Fruit fly (Drosophila melanogaster) whole organism, embryonic: Measurements from ENCODE around the gene CG7304.

Experiments
- Atf-2 ChIP-seq: fragments of 200-800 bp; sonication (Bioruptor generic); optimal IDR thresholded peaks from 2 replicates; lab custom pipeline; 2016; ENCODE audit warnings: missing biosample characterization, missing genetic modification characterization
- Atf6 ChIP-seq: fragments of 200-800 bp; sonication (Bioruptor generic); IDR thresholded peaks from 2 replicates; pipeline ENCODE4 v1.3.6; 2022; ENCODE audit warnings: missing biosample characterization, missing genetic modification characterization
- CG10209 ChIP-seq: fragments of 200-800 bp; sonication (Bioruptor generic); optimal IDR thresholded peaks from 3 replicates; lab custom pipeline; 2017; ENCODE audit warnings: missing biosample characterization, mild to moderate bottlenecking, missing genetic modification characterization, missing genetic modification reagents
- CG11247 ChIP-seq: fragments of 200-800 bp; sonication (Bioruptor generic); IDR thresholded peaks from 2 replicates; pipeline ENCODE4 v1.3.6; 2022; ENCODE audit warnings: missing biosample characterization, missing genetic modification characterization
- CG11723 ChIP-seq: fragments of 200-800 bp; sonication (Bioruptor generic); optimal IDR thresholded peaks from 2 replicates; lab custom pipeline; 2017; ENCODE audit warnings: missing biosample characterization, mild to moderate bottlenecking, missing genetic modification characterization
- CG12071 ChIP-seq: fragments of 200-800 bp; sonication (Bioruptor generic); optimal IDR thresholded peaks from 3 replicates; lab custom pipeline; 2018; ENCODE audit warnings: missing biosample characterization, mild to moderate bottlenecking, missing genetic modification characterization
- CG13296 ChIP-seq: fragments of 200-800 bp; sonication (Bioruptor generic); optimal IDR thresholded peaks from 3 replicates; lab custom pipeline; 2018; ENCODE audit warnings: missing biosample characterization, mild to moderate bottlenecking, missing genetic modification characterization
- CG14014 ChIP-seq: fragments of 200-800 bp; sonication (Bioruptor generic); IDR thresholded peaks from 2 replicates; pipeline ENCODE4 v1.3.6; 2022; ENCODE audit warnings: missing biosample characterization, missing genetic modification characterization
- CG16779 ChIP-seq: fragments of 200-800 bp; sonication (Bioruptor generic); IDR thresholded peaks from 2 replicates; pipeline ENCODE4 v1.3.6; 2022; ENCODE audit warnings: missing biosample characterization, missing genetic modification characterization
- CG17361 ChIP-seq: fragments of 200-800 bp; sonication (Bioruptor generic); IDR thresholded peaks from 3 replicates; pipeline ENCODE4 v1.3.6; 2022; ENCODE audit warnings: missing biosample characterization, missing genetic modification characterization
- CG17912 ChIP-seq: fragments of 200-800 bp; sonication (Bioruptor generic); optimal IDR thresholded peaks from 2 replicates; lab custom pipeline; 2018; ENCODE audit warnings: missing biosample characterization, mild to moderate bottlenecking, missing genetic modification characterization
- CG2120 ChIP-seq: fragments of 200-800 bp; sonication (Bioruptor generic); optimal IDR thresholded peaks from 3 replicates; lab custom pipeline; 2016; ENCODE audit warnings: missing biosample characterization, missing genetic modification characterization
- CG3407 ChIP-seq: fragments of 200-800 bp; sonication (Bioruptor generic); optimal IDR thresholded peaks from 2 replicates; lab custom pipeline; 2018; ENCODE audit warnings: missing biosample characterization, mild to moderate bottlenecking, missing genetic modification characterization
- CG6791 ChIP-seq: fragments of 200-800 bp; sonication (Bioruptor generic); IDR thresholded peaks from 3 replicates; pipeline ENCODE4 v1.3.6; 2022; ENCODE audit warnings: missing biosample characterization, missing genetic modification characterization; ENCODE audit not compliant: partially characterized antibody
- CG8359 ChIP-seq: fragments of 200-800 bp; sonication (Bioruptor generic); optimal IDR thresholded peaks from 2 replicates; lab custom pipeline; 2017; ENCODE audit warnings: missing biosample characterization, mild to moderate bottlenecking, missing genetic modification characterization, borderline replicate concordance
- CG8478 ChIP-seq: fragments of >200 bp; optimal IDR thresholded peaks from 2 replicates; lab custom pipeline; 2018
- CHES-1-like ChIP-seq: fragments of 200-800 bp; sonication (Bioruptor generic); optimal IDR thresholded peaks from 2 replicates; lab custom pipeline; 2016; ENCODE audit warnings: missing biosample characterization, missing genetic modification characterization
- D19A ChIP-seq: fragments of 200-800 bp; optimal IDR thresholded peaks from 3 replicates; lab custom pipeline; 2019; ENCODE audit warnings: missing biosample characterization, mild to moderate bottlenecking, missing genetic modification characterization, moderate library complexity
- Dip2 ChIP-seq: fragments of 200-800 bp; sonication (Bioruptor generic); IDR thresholded peaks from 2 replicates; pipeline ENCODE4 v1.3.6; 2022; ENCODE audit warnings: missing biosample characterization, missing genetic modification characterization
- ERR ChIP-seq: fragments of 200-800 bp; sonication (Bioruptor generic); optimal IDR thresholded peaks from 2 replicates; lab custom pipeline; 2016; ENCODE audit warnings: missing biosample characterization, missing genetic modification characterization
- GATAe ChIP-seq: fragments of 200-800 bp; sonication (Bioruptor generic); conservative IDR thresholded peaks from 2 replicates; pipeline ENCODE4 v1.3.6; 2022; ENCODE audit warnings: missing biosample characterization, missing genetic modification characterization
- Gsc ChIP-seq: fragments of 200-800 bp; sonication (Bioruptor generic); IDR thresholded peaks from 2 replicates; pipeline ENCODE4 v1.3.6; 2022; ENCODE audit warnings: missing biosample characterization, missing genetic modification characterization
- HHEX ChIP-seq: fragments of 200-800 bp; sonication (Bioruptor generic); optimal IDR thresholded peaks from 3 replicates; lab custom pipeline; 2017; ENCODE audit warnings: missing biosample characterization, mild to moderate bottlenecking, missing genetic modification characterization, missing genetic modification reagents
- HLH4C ChIP-seq: fragments of 200-800 bp; sonication (Bioruptor generic); IDR thresholded peaks from 3 replicates; pipeline ENCODE4 v1.3.6; 2022; ENCODE audit warnings: missing biosample characterization, missing genetic modification characterization; ENCODE audit not compliant: partially characterized antibody
- Hmr ChIP-seq: fragments of 200-800 bp; sonication (Bioruptor generic); optimal IDR thresholded peaks from 3 replicates; lab custom pipeline; 2017; ENCODE audit warnings: mild to moderate bottlenecking, missing biosample characterization, missing genetic modification reagents, missing genetic modification characterization
- Hr3 ChIP-seq: fragments of 200-800 bp; sonication (Bioruptor generic); optimal IDR thresholded peaks from 3 replicates; lab custom pipeline; 2016; ENCODE audit warnings: missing biosample characterization, missing genetic modification characterization
- Med ChIP-seq: fragments of 200-800 bp; sonication (Bioruptor generic); peaks from one replicate; lab custom pipeline; 2016; ENCODE audit warnings: missing biosample characterization, missing genetic modification characterization, mild to moderate bottlenecking, inconsistent platforms, moderate library complexity
- Meics ChIP-seq: fragments of 200-800 bp; sonication (Bioruptor generic); optimal IDR thresholded peaks from 2 replicates; lab custom pipeline; 2017; ENCODE audit warnings: missing biosample characterization, mild to moderate bottlenecking, missing genetic modification characterization
- Sox102F ChIP-seq: fragments of 200-800 bp; sonication (Bioruptor generic); optimal IDR thresholded peaks from 2 replicates; lab custom pipeline; 2018; ENCODE audit warnings: missing biosample characterization, mild to moderate bottlenecking, missing genetic modification characterization, moderate library complexity
- Trl ChIP-seq, 3 experiments: fragments of >200 bp in 2 of 3; fragments of 200-800 bp in 1 of 3; sonication (Bioruptor generic) in 1 of 3; optimal IDR thresholded peaks; 2 replicates in 1 of 3; 3 replicates in 2 of 3; lab custom pipeline; 2016 to 2017; ENCODE audit warnings: missing biosample characterization in 1 of 3, missing genetic modification characterization in 1 of 3
- al ChIP-seq: fragments of 200-800 bp; sonication (Bioruptor generic); IDR thresholded peaks from 2 replicates; pipeline ENCODE4 v1.3.6; 2022; ENCODE audit warnings: missing biosample characterization, missing genetic modification characterization
- ara ChIP-seq: fragments of 200-800 bp; sonication (Bioruptor generic); IDR thresholded peaks from 2 replicates; pipeline ENCODE4 v1.3.6; 2022; ENCODE audit warnings: missing biosample characterization, missing genetic modification characterization
- bab2 ChIP-seq: fragments of 200-800 bp; sonication (Bioruptor generic); optimal IDR thresholded peaks from 2 replicates; lab custom pipeline; 2016; ENCODE audit warnings: missing biosample characterization, missing genetic modification characterization
- cato ChIP-seq: fragments of 200-800 bp; sonication (Bioruptor generic); optimal IDR thresholded peaks from 2 replicates; lab custom pipeline; 2016; ENCODE audit warnings: missing biosample characterization, missing genetic modification characterization, borderline replicate concordance
- caup ChIP-seq: fragments of 200-800 bp; sonication (Bioruptor generic); optimal IDR thresholded peaks from 3 replicates; lab custom pipeline; 2017; ENCODE audit warnings: missing biosample characterization, mild to moderate bottlenecking, missing genetic modification characterization, moderate library complexity; ENCODE audit not compliant: severe bottlenecking
- ci ChIP-seq: fragments of 200-800 bp; sonication (Bioruptor generic); IDR thresholded peaks from 3 replicates; pipeline ENCODE4 v1.3.6; 2022; ENCODE audit warnings: missing biosample characterization, missing genetic modification characterization
- danr ChIP-seq: fragments of 200-800 bp; sonication (Bioruptor generic); IDR thresholded peaks from 2 replicates; pipeline ENCODE4 v1.3.6; 2022; ENCODE audit warnings: missing biosample characterization, missing genetic modification characterization
- dm ChIP-seq: fragments of 200-800 bp; sonication (Bioruptor generic); optimal IDR thresholded peaks from 3 replicates; lab custom pipeline; 2016; ENCODE audit warnings: missing biosample characterization, missing genetic modification characterization
- dmrt99B ChIP-seq: fragments of 200-800 bp; sonication (Bioruptor generic); optimal IDR thresholded peaks from 2 replicates; lab custom pipeline; 2018; ENCODE audit warnings: missing biosample characterization, mild to moderate bottlenecking, missing genetic modification characterization, moderate library complexity
- dysf ChIP-seq: fragments of 200-800 bp; sonication (Bioruptor generic); IDR thresholded peaks from 3 replicates; pipeline ENCODE4 v1.3.6; 2022; ENCODE audit warnings: missing biosample characterization, missing genetic modification characterization
- emc ChIP-seq: fragments of 200-800 bp; sonication (Bioruptor generic); optimal IDR thresholded peaks from 2 replicates; lab custom pipeline; 2016; ENCODE audit warnings: missing biosample characterization, missing genetic modification characterization
- eve ChIP-seq, 2 experiments: fragments of >200 bp; optimal IDR thresholded peaks; 2 replicates each; lab custom pipeline; 2017; ENCODE audit warnings: missing biosample characterization in 2 of 2, missing genetic modification characterization in 2 of 2
- grn ChIP-seq: fragments of 200-800 bp; sonication (Bioruptor generic); optimal IDR thresholded peaks from 3 replicates; lab custom pipeline; 2017; ENCODE audit warnings: missing biosample characterization, missing genetic modification characterization
- hb ChIP-seq: fragments of 200-800 bp; sonication (Bioruptor generic); IDR thresholded peaks from 3 replicates; pipeline ENCODE4 v1.3.6; 2022; ENCODE audit warnings: missing biosample characterization, missing genetic modification characterization; ENCODE audit not compliant: partially characterized antibody
- luna ChIP-seq: fragments of 200-800 bp; sonication (Bioruptor generic); optimal IDR thresholded peaks from 2 replicates; lab custom pipeline; 2016; ENCODE audit warnings: missing biosample characterization, missing genetic modification characterization
- mirr ChIP-seq: fragments of 200-800 bp; sonication (Bioruptor generic); optimal IDR thresholded peaks from 3 replicates; lab custom pipeline; 2018; ENCODE audit warnings: missing biosample characterization, mild to moderate bottlenecking, missing genetic modification characterization
- ro ChIP-seq: fragments of 200-800 bp; sonication (Bioruptor generic); IDR thresholded peaks from 2 replicates; pipeline ENCODE4 v1.3.6; 2022; ENCODE audit warnings: missing biosample characterization, missing genetic modification characterization
- schlank ChIP-seq: fragments of 200-800 bp; sonication (Bioruptor generic); optimal IDR thresholded peaks from 2 replicates; lab custom pipeline; 2018; ENCODE audit warnings: missing biosample characterization, mild to moderate bottlenecking, missing genetic modification characterization
- seq ChIP-seq: fragments of 200-800 bp; sonication (Bioruptor generic); IDR thresholded peaks from 2 replicates; pipeline ENCODE4 v1.3.6; 2022; ENCODE audit warnings: missing biosample characterization, missing genetic modification characterization
- sna ChIP-seq: fragments of 200-800 bp; sonication (Bioruptor generic); IDR thresholded peaks from 2 replicates; pipeline ENCODE4 v1.3.6; 2022; ENCODE audit warnings: missing biosample characterization, missing genetic modification characterization; ENCODE audit not compliant: partially characterized antibody
- wek ChIP-seq: fragments of 200-800 bp; sonication (Bioruptor generic); optimal IDR thresholded peaks from 3 replicates; lab custom pipeline; 2018; ENCODE audit warnings: missing biosample characterization, mild to moderate bottlenecking, missing genetic modification characterization, moderate library complexity
- yki ChIP-seq: fragments of >200 bp; optimal IDR thresholded peaks from 3 replicates; lab custom pipeline; 2018

The CG7304 gene

dm6 chr3L:15689518-15689917 lies 10.0 kb downstream of the CG7304 start (continued):
- TF ChIP-seq Trl (optimal IDR thresholded peaks at IDR 0.05; lab: Kevin White, UChicago) = no peak
- TF ChIP-seq Trl (GFP tag; optimal IDR thresholded peaks at IDR 0.05; lab: Kevin White, UChicago) = peak; percentile 13
- no peak for TF ChIP-seq Gsc (GFP tag; lab: Robert Waterston, UW)
- TF ChIP-seq danr (GFP tag; lab: Robert Waterston, UW) = no peak
- TF ChIP-seq mirr (GFP tag; lab: Kevin White, UChicago) = peak; percentile 49
- TF ChIP-seq CG10209 = peak; percentile 35
- peak; percentile 12 for TF ChIP-seq CG12071 (GFP tag; lab: Kevin White, UChicago)
- TF ChIP-seq Atf-2 = no peak
- no peak for TF ChIP-seq Sox102F
- TF ChIP-seq hb (GFP tag; lab: Robert Waterston, UW) = no peak
- peak; percentile 27; the same call in 1 of the 3 replicates for TF ChIP-seq dysf (GFP tag; lab: Robert Waterston, UW)
- TF ChIP-seq CG11247 (GFP tag; lab: Robert Waterston, UW) = no peak
- TF ChIP-seq ro (GFP tag; lab: Robert Waterston, UW) = no peak
- no peak for TF ChIP-seq CG8359 (GFP tag; lab: Kevin White, UChicago)
- TF ChIP-seq caup (GFP tag; lab: Kevin White, UChicago) = no peak
- TF ChIP-seq wek (GFP tag; lab: Kevin White, UChicago) = no peak
- TF ChIP-seq CG17912 = no peak
- no peak for TF ChIP-seq dm (GFP tag; lab: Kevin White, UChicago)
- TF ChIP-seq Meics (GFP tag; lab: Kevin White, UChicago) = peak; percentile 35
- TF ChIP-seq al (GFP tag; lab: Robert Waterston, UW) = no peak
- peak; percentile 61; the same call in 1 of the 2 replicates for TF ChIP-seq CG14014
- TF ChIP-seq CG11723 = no peak
- peak; percentile 9 for TF ChIP-seq bab2 (GFP tag; lab: Kevin White, UChicago)
- TF ChIP-seq Dip2 = no peak
- TF ChIP-seq Atf6 (GFP tag; lab: Robert Waterston, UW) = peak; percentile 40; the same call in 1 of the 2 replicates
- no peak for TF ChIP-seq HLH4C
- TF ChIP-seq cato (GFP tag; lab: Kevin White, UChicago) = no peak
- TF ChIP-seq schlank = peak; percentile 29
- peak; percentile 54 for TF ChIP-seq CG13296 (GFP tag; lab: Kevin White, UChicago)
- peak; percentile 22 for TF ChIP-seq CG2120
- TF ChIP-seq grn (GFP tag; lab: Kevin White, UChicago) = no peak
- no peak for TF ChIP-seq CG17361 (GFP tag; lab: Robert Waterston, UW)
- peak; percentile 17 for TF ChIP-seq HHEX (GFP tag; lab: Kevin White, UChicago)
- peak; percentile 52; the same call in 1 of the 2 replicates for TF ChIP-seq seq (GFP tag; lab: Robert Waterston, UW)
- no peak for TF ChIP-seq emc
- no peak for TF ChIP-seq Hr3 (GFP tag; lab: Kevin White, UChicago)
- TF ChIP-seq ci (GFP tag; lab: Robert Waterston, UW) = peak; percentile 32; the same call in 1 of the 3 replicates
- TF ChIP-seq ara (GFP tag; lab: Robert Waterston, UW) = no peak
- TF ChIP-seq CHES-1-like (GFP tag; lab: Kevin White, UChicago) = no peak
- no peak for TF ChIP-seq ERR (GFP tag; lab: Kevin White, UChicago)
- no peak for TF ChIP-seq dmrt99B (tag; lab: Kevin White, UChicago)
- TF ChIP-seq eve (GFP tag; optimal IDR thresholded peaks at IDR 0.05; lab: Kevin White, UChicago) = no peak
- TF ChIP-seq yki = no peak
- peak; percentile 83 for TF ChIP-seq Med (GFP tag; lab: Kevin White, UChicago)
- TF ChIP-seq CG8478 (lab: Kevin White, UChicago) = no peak
- peak; percentile 40 for TF ChIP-seq luna (GFP tag; lab: Kevin White, UChicago)
- TF ChIP-seq CG16779 (GFP tag; lab: Robert Waterston, UW) = no peak
- no peak for TF ChIP-seq CG6791 (GFP tag; lab: Robert Waterston, UW)
- no peak for TF ChIP-seq CG3407
- no peak for TF ChIP-seq GATAe (GFP tag; lab: Robert Waterston, UW)
- TF ChIP-seq Hmr = peak; percentile 37
- TF ChIP-seq D19A (tag; lab: Kevin White, UChicago) = no peak
- no peak for TF ChIP-seq sna
